Fruit fly (Drosophila melanogaster): ENCODE measurements around the gene heca.

DNA sequence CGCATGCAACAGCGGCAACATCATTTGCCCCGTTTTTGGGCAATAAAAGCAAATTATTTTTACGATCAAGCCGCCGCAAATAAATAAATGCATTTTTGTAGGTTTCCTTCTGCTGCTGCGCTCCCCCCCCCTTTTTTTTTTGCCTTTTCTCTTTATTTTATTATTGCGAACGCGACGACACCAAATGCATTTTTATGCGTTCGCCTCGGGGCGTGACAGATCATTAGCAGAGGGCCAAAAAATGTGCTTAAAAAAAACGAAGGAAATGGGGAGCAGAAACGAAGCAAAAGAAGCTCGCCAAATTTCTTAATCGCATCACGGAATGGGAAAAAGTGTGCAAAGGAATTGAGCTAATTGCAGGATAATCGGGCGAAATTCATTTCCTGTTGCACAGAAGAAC is 9.7 kb downstream of the heca start:
- no peak for TF ChIP-seq dan (GFP tag; IDR thresholded peaks at IDR 0.05)
- TF ChIP-seq unc-4 (GFP tag; IDR thresholded peaks at IDR 0.05; ENCODE audit: partially characterized antibody) = no peak
